Fruit fly (Drosophila melanogaster): ENCODE measurements around the gene CecC.

Gene CecC

dm6 chr3R:30198793-30199192 is 17.5 kb upstream of the CecC start (continued):
- no peak for TF ChIP-seq CG11560 (tag; IDR thresholded peaks at IDR 0.05)
- TF ChIP-seq D19A (tag; optimal IDR thresholded peaks at IDR 0.05): no peak
- TF ChIP-seq Gsc (GFP tag; IDR thresholded peaks at IDR 0.05): no peak
- no peak for TF ChIP-seq pho (GFP tag; optimal IDR thresholded peaks at IDR 0.05)
- no peak for TF ChIP-seq Jarid2 (GFP tag; optimal IDR thresholded peaks at IDR 0.05)
- no peak for TF ChIP-seq hbn (GFP tag; IDR thresholded peaks at IDR 0.05; ENCODE audit: partially characterized antibody)
- TF ChIP-seq CG8924 (tag; optimal IDR thresholded peaks at IDR 0.05): no peak
- no peak for TF ChIP-seq Awh (GFP tag; IDR thresholded peaks at IDR 0.05)
- TF ChIP-seq dysf (GFP tag; IDR thresholded peaks at IDR 0.05): peak; percentile 12; the same call in 1 of the 3 replicates
- no peak for TF ChIP-seq az2 (GFP tag; optimal IDR thresholded peaks at IDR 0.05)
- TF ChIP-seq CG16779 (GFP tag; IDR thresholded peaks at IDR 0.05): no peak
- TF ChIP-seq hkb (optimal IDR thresholded peaks at IDR 0.05): no peak
- no peak for TF ChIP-seq hkb (GFP tag; IDR thresholded peaks at IDR 0.05)
- TF ChIP-seq grn (GFP tag; optimal IDR thresholded peaks at IDR 0.05): no peak
- TF ChIP-seq Mrtf (GFP tag; IDR thresholded peaks at IDR 0.05): no peak
- TF ChIP-seq CHES-1-like (GFP tag; optimal IDR thresholded peaks at IDR 0.05): no peak
- no peak for TF ChIP-seq CG31388 (GFP tag; optimal IDR thresholded peaks at IDR 0.05)
- no peak for TF ChIP-seq CkIIα-i1 (GFP tag; IDR thresholded peaks at IDR 0.05)
- 0 out of 3 replicates have a peak, but pooled peaks have one; percentile 18 for TF ChIP-seq so (GFP tag; IDR thresholded peaks at IDR 0.05)
- TF ChIP-seq danr (GFP tag; IDR thresholded peaks at IDR 0.05): no peak
- no peak for TF ChIP-seq Adf1 (GFP tag; IDR thresholded peaks at IDR 0.05)
- TF ChIP-seq row (GFP tag; IDR thresholded peaks at IDR 0.05): no peak
- TF ChIP-seq Pdp1 (GFP tag; optimal IDR thresholded peaks at IDR 0.05): no peak
- TF ChIP-seq B-H1 (GFP tag; IDR thresholded peaks at IDR 0.05): no peak
- TF ChIP-seq Bgb (GFP tag; IDR thresholded peaks at IDR 0.05; ENCODE audit: partially characterized antibody): no peak
- TF ChIP-seq CG9609 (GFP tag; optimal IDR thresholded peaks at IDR 0.05): no peak
- TF ChIP-seq sens (GFP tag): no peak
- no peak for TF ChIP-seq Dll (GFP tag; IDR thresholded peaks at IDR 0.05; ENCODE audit: partially characterized antibody)
- TF ChIP-seq gro (GFP tag; optimal IDR thresholded peaks at IDR 0.05): no peak
- no peak for TF ChIP-seq Sin3A (optimal IDR thresholded peaks at IDR 0.05)
- TF ChIP-seq HmgZ (tag; optimal IDR thresholded peaks at IDR 0.05): peak; percentile 45
- no peak for TF ChIP-seq CG2129 (GFP tag; IDR thresholded peaks at IDR 0.05; ENCODE audit: partially characterized antibody)
- no peak for TF ChIP-seq Hr51 (GFP tag; optimal IDR thresholded peaks at IDR 0.05)
- TF ChIP-seq CG42726 (GFP tag; IDR thresholded peaks at IDR 0.05; ENCODE audit: partially characterized antibody): no peak
- TF ChIP-seq CG3847 (GFP tag; IDR thresholded peaks at IDR 0.05): 0 out of 2 replicates have a peak, but pooled peaks have one; percentile 8
- no peak for TF ChIP-seq CG10267 (tag; optimal IDR thresholded peaks at IDR 0.05)
- peak; percentile 30 for TF ChIP-seq HHEX (GFP tag; optimal IDR thresholded peaks at IDR 0.05)
- no peak for TF ChIP-seq CG6654 (GFP tag; optimal IDR thresholded peaks at IDR 0.05)
- TF ChIP-seq Dip2 (GFP tag; IDR thresholded peaks at IDR 0.05): no peak
- no peak for TF ChIP-seq Dfd (GFP tag; optimal IDR thresholded peaks at IDR 0.05)
- TF ChIP-seq CG4820 (GFP tag; optimal IDR thresholded peaks at IDR 0.05): no peak
- no peak for TF ChIP-seq Abd-B (GFP tag; optimal IDR thresholded peaks at IDR 0.05)
- TF ChIP-seq CG1529 (GFP tag; optimal IDR thresholded peaks at IDR 0.05): no peak
- TF ChIP-seq CG13123 (GFP tag; optimal IDR thresholded peaks at IDR 0.05): no peak
- peak; percentile 20 for TF ChIP-seq BtbVII (GFP tag; optimal IDR thresholded peaks at IDR 0.05)
- TF ChIP-seq CG11456 (GFP tag; IDR thresholded peaks at IDR 0.05): no peak
- TF ChIP-seq oc (tag; optimal IDR thresholded peaks at IDR 0.05): no peak
- TF ChIP-seq CG1603 (tag; optimal IDR thresholded peaks at IDR 0.05): no peak
- TF ChIP-seq CG10321 (GFP tag; IDR thresholded peaks at IDR 0.05): no peak
- TF ChIP-seq tll (GFP tag; optimal IDR thresholded peaks at IDR 0.05): no peak
- peak; percentile 19 for TF ChIP-seq CG12659 (GFP tag; optimal IDR thresholded peaks at IDR 0.05)
- no peak for TF ChIP-seq gcm2 (GFP tag; optimal IDR thresholded peaks at IDR 0.05)
- no peak for TF ChIP-seq Poxn (GFP tag; IDR thresholded peaks at IDR 0.05)

All from whole organism, embryonic.